In the genomic region with DNA sequence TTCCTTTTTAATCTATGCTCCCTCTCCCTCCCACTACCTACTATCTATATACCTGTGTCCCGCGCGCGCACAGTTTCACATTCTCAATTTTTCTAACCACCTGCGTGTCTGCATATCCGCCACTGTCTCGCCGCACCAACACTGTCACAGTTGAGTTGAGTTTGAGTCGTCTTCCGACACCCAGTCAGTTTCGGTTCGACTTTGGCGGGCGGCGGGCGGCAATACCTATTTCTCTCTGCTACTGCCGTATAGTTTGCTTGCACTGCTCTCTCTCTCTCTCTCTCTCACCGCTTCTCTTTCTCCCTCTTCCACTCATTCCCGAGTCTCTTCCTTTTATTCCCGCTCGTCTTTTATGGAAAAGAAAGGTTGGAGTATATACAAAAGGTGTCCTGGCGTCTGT, we compare ENCODE assay signal across 1 worm cellular context.
TF ChIP-seq lines count a peak whose summit lies in the region.

No protein-coding gene starts in this region.

TF ChIP-seq in whole organism, L1 larva, 84 proteins besides CTCF, POLR2A, EP300 and RAD21 (continued from another document):
- TF ChIP-seq blmp-1 (tag; optimal IDR thresholded peaks at IDR 0.05; lab: Kevin White, UChicago) (peak; percentile 59), lir-3 (tag; optimal IDR thresholded peaks at IDR 0.05; lab: Kevin White, UChicago; ENCODE audit: poor library complexity) (no peak), dpl-1 (GFP tag; optimal IDR thresholded peaks at IDR 0.05; lab: Kevin White, UChicago) (no peak), nhr-20 (tag; optimal IDR thresholded peaks at IDR 0.05; lab: Kevin White, UChicago) (peak; percentile 43), hlh-17 (GFP tag; optimal IDR thresholded peaks at IDR 0.05; lab: Kevin White, UChicago; ENCODE audit: borderline replicate concordance) (no peak), snu-23 (GFP tag; optimal IDR thresholded peaks at IDR 0.05; lab: Kevin White, UChicago) (peak; percentile 36), zag-1 (tag; optimal IDR thresholded peaks at IDR 0.05; lab: Kevin White, UChicago) (no peak), nhr-85 (tag; lab: Kevin White, UChicago) (peak; percentile 80), C34B4.2 (tag; optimal IDR thresholded peaks at IDR 0.05; lab: Kevin White, UChicago) (no peak), sptf-1 (tag; optimal IDR thresholded peaks at IDR 0.05; lab: Kevin White, UChicago) (no peak), mep-1 (tag; optimal IDR thresholded peaks at IDR 0.05; lab: Kevin White, UChicago) (peak; percentile 45), nhr-90 (tag; optimal IDR thresholded peaks at IDR 0.05; lab: Kevin White, UChicago; ENCODE audit: poor library complexity) (peak; percentile 4), efl-1 (optimal IDR thresholded peaks at IDR 0.05; lab: Kevin White, UChicago) (peak in 1 of 2 experiments; percentile 20), efl-1 (GFP tag; optimal IDR thresholded peaks at IDR 0.05 in 1 of 2; lab: Kevin White, UChicago) (peak in 1 of 2 experiments; percentile 41)
TF ChIP-seq in whole organism, L1 larva: peak in this region for 17.
